Worm (Caenorhabditis elegans): ENCODE measurements around the gene his-38.

Gene his-38

DNA sequence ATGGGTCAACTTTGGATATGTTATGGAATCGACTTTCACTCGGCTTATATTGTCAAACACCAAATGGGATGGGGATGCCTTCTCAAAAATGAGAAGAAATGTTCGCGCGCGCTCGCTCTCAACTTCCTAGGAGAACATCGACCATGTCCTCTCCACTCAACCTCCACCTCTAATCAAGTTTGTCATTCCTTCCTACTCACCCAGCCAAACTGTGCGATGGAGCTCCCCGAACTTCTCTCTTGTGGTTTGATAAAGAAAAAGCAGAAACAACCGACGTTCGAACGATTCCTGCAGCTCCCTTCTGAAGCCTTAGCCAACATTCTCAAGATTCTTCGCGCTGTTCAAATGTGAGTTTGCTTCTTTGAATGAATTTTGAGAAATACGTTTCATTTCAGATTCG lies 3.6 kb upstream of the his-38 start:
- TF ChIP-seq ama-1 (optimal IDR thresholded peaks at IDR 0.05) (no peak), elt-1 (tag; optimal IDR thresholded peaks at IDR 0.05) (no peak), sma-9 (GFP tag; optimal IDR thresholded peaks at IDR 0.05) (no peak), sma-9 (tag; optimal IDR thresholded peaks at IDR 0.05) (no peak), mbf-1 (tag; optimal IDR thresholded peaks at IDR 0.05) (no peak), lsy-2 (tag; optimal IDR thresholded peaks at IDR 0.05) (no peak)

DNA sequence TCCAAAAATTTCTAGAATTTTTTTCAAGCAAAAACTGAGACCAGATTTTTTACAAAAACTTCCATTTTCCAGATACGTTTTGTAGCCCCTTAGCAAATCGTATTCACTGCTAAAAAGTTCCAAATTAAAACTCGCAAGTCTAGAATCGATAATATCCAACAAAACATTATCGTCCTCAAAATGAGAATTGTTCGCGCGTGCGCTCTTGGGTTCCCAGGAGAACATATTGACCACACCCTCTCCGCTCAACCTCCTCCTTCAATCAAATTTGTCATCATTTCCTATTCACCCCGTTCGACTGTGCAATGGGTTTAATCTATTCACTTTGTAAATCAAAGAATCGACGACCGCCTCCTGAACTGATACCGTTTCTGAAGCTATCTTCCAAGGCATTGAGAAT lies 2.2 kb upstream of the his-38 start:
- TF ChIP-seq nhr-25 (tag; optimal IDR thresholded peaks at IDR 0.05) (no peak), nhr-77 (tag; optimal IDR thresholded peaks at IDR 0.05) (no peak), ztf-1 (GFP tag; conservative IDR thresholded peaks at IDR 0.05) (no peak), nhr-10 (tag; optimal IDR thresholded peaks at IDR 0.05) (no peak), egl-27 (tag; optimal IDR thresholded peaks at IDR 0.05) (no peak), snpc-4 (tag; optimal IDR thresholded peaks at IDR 0.05) (no peak), ceh-82 (tag; optimal IDR thresholded peaks at IDR 0.05) (no peak), nhr-23 (tag; optimal IDR thresholded peaks at IDR 0.05) (no peak), unc-55 (GFP tag; optimal IDR thresholded peaks at IDR 0.05) (no peak), nhr-21 (tag; optimal IDR thresholded peaks at IDR 0.05) (no peak), elt-1 (tag; optimal IDR thresholded peaks at IDR 0.05) (no peak), alr-1 (tag; optimal IDR thresholded peaks at IDR 0.05) (no peak), mab-5 (tag; optimal IDR thresholded peaks at IDR 0.05) (no peak), lin-39 (tag; optimal IDR thresholded peaks at IDR 0.05) (no peak)

DNA sequence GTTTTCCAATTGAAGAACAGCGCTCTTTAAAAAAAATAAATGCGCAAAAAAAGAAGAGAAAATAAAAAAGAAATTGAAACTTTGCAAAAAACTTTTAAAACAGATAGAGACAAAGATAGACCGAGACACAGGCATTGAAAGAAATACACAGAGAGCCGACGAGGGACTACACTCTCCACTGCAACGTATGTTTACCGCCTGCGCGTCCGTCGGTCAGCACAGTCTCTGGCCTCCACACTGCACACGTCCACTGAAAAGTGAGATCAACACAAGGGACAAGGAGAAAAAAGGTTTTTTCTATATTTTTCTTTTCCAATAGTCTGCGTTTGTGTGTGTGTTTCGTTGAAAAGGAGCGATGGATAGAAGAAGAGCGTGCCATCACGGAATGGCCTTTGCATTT lies 3.2 kb downstream of the his-38 start:
- TF ChIP-seq snpc-4 (tag; optimal IDR thresholded peaks at IDR 0.05) (peak; percentile 10), egl-27 (tag; optimal IDR thresholded peaks at IDR 0.05) (no peak), mdl-1 (tag; optimal IDR thresholded peaks at IDR 0.05) (peak in 1 of 2 experiments; percentile 3), nhr-129 (tag; optimal IDR thresholded peaks at IDR 0.05) (peak; percentile 84), ztf-1 (GFP tag; conservative IDR thresholded peaks at IDR 0.05) (no peak), nhr-237 (tag; optimal IDR thresholded peaks at IDR 0.05) (no peak), nhr-25 (tag; optimal IDR thresholded peaks at IDR 0.05) (peak; percentile 52), alr-1 (tag; optimal IDR thresholded peaks at IDR 0.05) (no peak), nhr-21 (tag; optimal IDR thresholded peaks at IDR 0.05) (no peak), unc-55 (GFP tag; optimal IDR thresholded peaks at IDR 0.05) (peak; percentile 81), ceh-82 (tag; optimal IDR thresholded peaks at IDR 0.05) (no peak), nhr-77 (tag; optimal IDR thresholded peaks at IDR 0.05) (no peak), dmd-4 (tag; optimal IDR thresholded peaks at IDR 0.05) (no peak), ceh-16 (tag; optimal IDR thresholded peaks at IDR 0.05) (no peak), gmeb-1 (tag; optimal IDR thresholded peaks at IDR 0.05) (no peak), nhr-6 (tag; optimal IDR thresholded peaks at IDR 0.05) (peak; percentile 14), crh-2 (tag; optimal IDR thresholded peaks at IDR 0.05) (peak; percentile 85), peb-1 (tag; optimal IDR thresholded peaks at IDR 0.05) (no peak), nhr-10 (tag; optimal IDR thresholded peaks at IDR 0.05) (no peak), lin-13 (GFP tag; optimal IDR thresholded peaks at IDR 0.05) (no peak), sma-9 (GFP tag; optimal IDR thresholded peaks at IDR 0.05) (peak; percentile 89), sma-9 (tag; optimal IDR thresholded peaks at IDR 0.05) (no peak), nhr-11 (tag; optimal IDR thresholded peaks at IDR 0.05) (no peak), nhr-23 (tag; optimal IDR thresholded peaks at IDR 0.05) (no peak), mab-5 (tag; optimal IDR thresholded peaks at IDR 0.05) (no peak), Y55F3AM.14 (GFP tag; optimal IDR thresholded peaks at IDR 0.05) (peak; percentile 13), ama-1 (optimal IDR thresholded peaks at IDR 0.05) (no peak), elt-3 (tag; optimal IDR thresholded peaks at IDR 0.05) (no peak), ZK546.5 (tag; optimal IDR thresholded peaks at IDR 0.05) (no peak), ztf-4 (tag; optimal IDR thresholded peaks at IDR 0.05) (no peak), sem-4 (tag; optimal IDR thresholded peaks at IDR 0.05) (no peak), lin-11 (tag; optimal IDR thresholded peaks at IDR 0.05) (peak; percentile 37), elt-1 (tag; optimal IDR thresholded peaks at IDR 0.05) (no peak), sma-3 (GFP tag; optimal IDR thresholded peaks at IDR 0.05) (peak; percentile 26), zag-1 (tag; optimal IDR thresholded peaks at IDR 0.05) (peak; percentile 76), blmp-1 (tag; optimal IDR thresholded peaks at IDR 0.05; ENCODE audit: insufficient read depth) (peak; percentile 65), ztf-11 (tag; optimal IDR thresholded peaks at IDR 0.05) (no peak), lsy-2 (tag; optimal IDR thresholded peaks at IDR 0.05) (peak; percentile 11 to 59), aly-2 (tag; optimal IDR thresholded peaks at IDR 0.05) (no peak), unc-39 (tag; optimal IDR thresholded peaks at IDR 0.05) (no peak), lin-39 (tag; optimal IDR thresholded peaks at IDR 0.05) (no peak), nhr-12 (tag; optimal IDR thresholded peaks at IDR 0.05) (no peak), mbf-1 (tag; optimal IDR thresholded peaks at IDR 0.05) (no peak), C34F6.9 (tag; optimal IDR thresholded peaks at IDR 0.05) (peak; percentile 75), F13H6.1 (tag; optimal IDR thresholded peaks at IDR 0.05) (peak; percentile 85), skn-1 (tag; optimal IDR thresholded peaks at IDR 0.05) (no peak), unc-62 (GFP tag; optimal IDR thresholded peaks at IDR 0.05) (no peak), R02D3.7 (tag; optimal IDR thresholded peaks at IDR 0.05) (no peak), fos-1 (tag; optimal IDR thresholded peaks at IDR 0.05) (peak; percentile 73)

Data from whole organism, L2 larva.